Worm (Caenorhabditis elegans) whole organism, L3 larva: Measurements from ENCODE around the gene sru-26.

Experiments used
- ceh-82 ChIP-seq: fragments of 150-350 bp; optimal IDR thresholded peaks from 2 replicates; lab custom pipeline; 2014; ENCODE audit warnings: missing biosample characterization, missing genetic modification characterization
- elt-3 ChIP-seq, 3 experiments: fragments of 150-350 bp in 1 of 3; sonication (generic microtip) in 2 of 3; optimal IDR thresholded peaks; 2 replicates in 2 of 3; 4 replicates in 1 of 3; lab custom pipeline; 2014 to 2017; ENCODE audit warnings: missing biosample characterization in 3 of 3, missing genetic modification characterization in 3 of 3
- hmg-11 ChIP-seq: sonication (generic microtip); optimal IDR thresholded peaks from 2 replicates; lab custom pipeline; 2016; ENCODE audit warnings: missing genetic modification characterization, missing compliant biosample characterization
- jun-1 ChIP-seq: fragments of 150-350 bp; optimal IDR thresholded peaks from 2 replicates; lab custom pipeline; 2014; ENCODE audit warnings: missing biosample characterization, missing genetic modification reagents, missing genetic modification characterization
- pha-4 ChIP-seq: fragments of 150-350 bp; optimal IDR thresholded peaks from 2 replicates; lab custom pipeline; 2014; ENCODE audit warnings: missing biosample characterization, missing genetic modification reagents, missing genetic modification characterization
- skn-1 ChIP-seq: fragments of 150-350 bp; optimal IDR thresholded peaks from 2 replicates; lab custom pipeline; 2014; ENCODE audit warnings: missing biosample characterization, missing genetic modification characterization

DNA sequence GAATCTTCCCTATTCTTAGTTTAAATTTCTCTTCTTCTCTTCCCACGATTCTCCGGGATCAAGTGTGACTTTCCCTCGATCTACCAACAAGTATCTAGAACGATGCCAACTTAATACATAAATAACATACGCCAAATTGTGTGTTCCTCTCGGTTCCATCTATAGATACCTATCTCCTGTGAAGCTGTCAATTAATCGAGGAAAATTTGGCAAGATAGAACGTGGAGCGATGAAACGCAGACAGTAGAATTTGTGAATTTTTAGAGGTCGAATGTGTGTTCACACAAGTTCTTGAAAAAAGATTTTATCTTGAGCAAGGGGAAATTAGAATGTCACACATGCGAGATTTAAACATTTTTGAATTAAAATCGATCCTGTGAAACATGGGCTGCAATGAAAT, 44.2 kb downstream of the sru-26 start:
- TF ChIP-seq hmg-11 (tag; lab: Kevin White, UChicago) (no peak), elt-3 (tag; optimal IDR thresholded peaks at IDR 0.05; lab: Kevin White, UChicago) (no peak), pha-4 (tag; lab: Kevin White, UChicago) (no peak), ceh-82 (tag; lab: Kevin White, UChicago) (no peak), skn-1 (tag; lab: Kevin White, UChicago) (no peak), jun-1 (tag; lab: Kevin White, UChicago) (no peak)
